Worm (Caenorhabditis elegans) whole organism, mixed stage, embryonic: Measurements from ENCODE around the gene smf-2.

ENCODE experiments used
- ceh-39 ChIP-seq: fragments of 150-350 bp; optimal IDR thresholded peaks from 2 replicates; lab custom pipeline; 2014; ENCODE audit warnings: missing biosample characterization, missing genetic modification characterization
- elt-1 ChIP-seq: sonication (generic microtip); optimal IDR thresholded peaks from 2 replicates; lab custom pipeline; 2017; ENCODE audit warnings: missing genetic modification characterization, mild to moderate bottlenecking, missing compliant biosample characterization, antibody characterized with exemption, moderate library complexity, borderline replicate concordance; ENCODE audit not compliant: insufficient read depth
- elt-3 ChIP-seq: fragments of 150-350 bp; optimal IDR thresholded peaks from 2 replicates; lab custom pipeline; 2014; ENCODE audit warnings: missing biosample characterization, missing genetic modification characterization
- lsy-2 ChIP-seq: fragments of 150-350 bp; optimal IDR thresholded peaks from 2 replicates; lab custom pipeline; 2014; ENCODE audit warnings: missing biosample characterization, missing genetic modification characterization
- nhr-237 ChIP-seq: fragments of 150-350 bp; optimal IDR thresholded peaks from 2 replicates; lab custom pipeline; 2014; ENCODE audit warnings: missing biosample characterization, missing genetic modification characterization
- nhr-28 ChIP-seq: fragments of 150-350 bp; optimal IDR thresholded peaks from 2 replicates; lab custom pipeline; 2014; ENCODE audit warnings: missing biosample characterization, missing genetic modification characterization
- nhr-76 ChIP-seq: sonication (generic microtip); optimal IDR thresholded peaks from 2 replicates; lab custom pipeline; 2017; ENCODE audit warnings: missing biosample characterization, missing genetic modification characterization
- snpc-4 ChIP-seq: fragments of 150-350 bp; optimal IDR thresholded peaks from 2 replicates; lab custom pipeline; 2014; ENCODE audit warnings: missing biosample characterization, missing genetic modification characterization
- sptf-1 ChIP-seq: sonication (generic microtip); optimal IDR thresholded peaks from 2 replicates; lab custom pipeline; 2017; ENCODE audit warnings: mild to moderate bottlenecking, missing genetic modification characterization, moderate library complexity, missing compliant biosample characterization
- unc-39 ChIP-seq: fragments of 150-350 bp; optimal IDR thresholded peaks from 2 replicates; lab custom pipeline; 2014; ENCODE audit warnings: missing biosample characterization, missing genetic modification characterization
- unc-62 ChIP-seq: fragments of 150-350 bp; optimal IDR thresholded peaks from 2 replicates; lab custom pipeline; 2014; ENCODE audit warnings: missing biosample characterization, missing genetic modification reagents, missing genetic modification characterization
- zip-8 ChIP-seq: fragments of 150-350 bp; optimal IDR thresholded peaks from 2 replicates; lab custom pipeline; 2014; ENCODE audit warnings: missing biosample characterization, missing genetic modification characterization
- ztf-11 ChIP-seq: fragments of 150-350 bp; optimal IDR thresholded peaks from 2 replicates; lab custom pipeline; 2014; ENCODE audit warnings: missing biosample characterization, missing genetic modification characterization

DNA sequence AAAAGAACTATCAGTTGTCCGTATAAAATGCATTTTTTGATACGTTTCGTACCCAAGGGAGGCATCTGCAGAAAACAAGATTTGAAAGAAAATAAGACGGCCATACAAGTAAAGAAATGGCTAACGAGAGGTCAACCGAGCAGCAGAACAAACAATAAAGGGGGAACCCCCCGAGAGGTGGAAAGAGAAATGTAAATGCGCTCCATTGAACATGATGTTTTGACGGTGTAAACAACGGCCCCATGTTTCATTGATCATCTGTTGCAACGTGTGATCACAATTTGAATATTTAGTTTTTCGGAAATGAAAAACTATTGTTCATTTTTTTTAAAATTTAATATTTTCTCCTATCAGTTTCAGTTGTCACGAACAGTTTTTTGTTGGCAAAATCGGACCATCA, 11.1 kb upstream of the smf-2 start, which contains the start of gene K11G12.6:
- TF ChIP-seq nhr-76 (tag; lab: Kevin White, UChicago): no peak
- no peak for TF ChIP-seq lsy-2
- TF ChIP-seq nhr-28 (tag; lab: Kevin White, UChicago): no peak
- no peak for TF ChIP-seq snpc-4
- no peak for TF ChIP-seq zip-8
- no peak for TF ChIP-seq elt-1 (tag; lab: Kevin White, UChicago)
- TF ChIP-seq unc-62 (GFP tag; lab: Kevin White, UChicago): no peak
- no peak for TF ChIP-seq unc-39 (tag; lab: Kevin White, UChicago)
- peak; percentile 13 for TF ChIP-seq nhr-237 (tag; lab: Kevin White, UChicago)
- TF ChIP-seq ceh-39 (tag; lab: Kevin White, UChicago): no peak
- no peak for TF ChIP-seq elt-3 (tag; lab: Kevin White, UChicago)
- no peak for TF ChIP-seq ztf-11 (tag; lab: Kevin White, UChicago)
- no peak for TF ChIP-seq sptf-1
